Fruit fly (Drosophila melanogaster) whole organism, embryonic: ENCODE measurements around the gene NFAT.

Source experiments
- Atf3 ChIP-seq: fragments of 200-800 bp; sonication (Bioruptor generic); optimal IDR thresholded peaks from 3 replicates; lab custom pipeline; 2016; ENCODE audit warnings: missing biosample characterization, missing genetic modification characterization
- CG10147 ChIP-seq: fragments of 200-800 bp; sonication (Bioruptor generic); optimal IDR thresholded peaks from 2 replicates; lab custom pipeline; 2019; ENCODE audit warnings: missing biosample characterization, mild to moderate bottlenecking, missing genetic modification characterization, moderate library complexity
- CG12219 ChIP-seq: fragments of 200-800 bp; sonication (Bioruptor generic); optimal IDR thresholded peaks from 3 replicates; lab custom pipeline; 2018; ENCODE audit warnings: missing biosample characterization, mild to moderate bottlenecking, missing genetic modification characterization
- CG12391 ChIP-seq: fragments of 200-800 bp; sonication (Bioruptor generic); optimal IDR thresholded peaks from 3 replicates; lab custom pipeline; 2018; ENCODE audit warnings: missing biosample characterization, mild to moderate bottlenecking, missing genetic modification characterization, moderate library complexity
- CG12942 ChIP-seq: fragments of 200-800 bp; sonication (Bioruptor generic); optimal IDR thresholded peaks from 3 replicates; lab custom pipeline; 2016; ENCODE audit warnings: missing biosample characterization, missing genetic modification characterization
- CG14667 ChIP-seq: fragments of 200-800 bp; sonication (Bioruptor generic); IDR thresholded peaks from 2 replicates; pipeline ENCODE4 v1.3.6; 2022; ENCODE audit warnings: missing biosample characterization, missing genetic modification characterization
- CG14710 ChIP-seq: fragments of 200-800 bp; sonication (Bioruptor generic); optimal IDR thresholded peaks from 3 replicates; lab custom pipeline; 2019; ENCODE audit warnings: missing biosample characterization, mild to moderate bottlenecking, missing genetic modification characterization, moderate library complexity
- CG15696 ChIP-seq: fragments of 200-800 bp; sonication (Bioruptor generic); optimal IDR thresholded peaks from 2 replicates; lab custom pipeline; 2019; ENCODE audit warnings: missing biosample characterization, mild to moderate bottlenecking, missing genetic modification characterization, moderate library complexity
- CG1603 ChIP-seq: fragments of 200-800 bp; sonication (Bioruptor generic); optimal IDR thresholded peaks from 2 replicates; lab custom pipeline; 2019; ENCODE audit warnings: missing biosample characterization, mild to moderate bottlenecking, missing genetic modification characterization, moderate library complexity
- CG17385 ChIP-seq: fragments of 200-800 bp; sonication (Bioruptor generic); optimal IDR thresholded peaks from 3 replicates; lab custom pipeline; 2018; ENCODE audit warnings: missing biosample characterization, mild to moderate bottlenecking, missing genetic modification characterization
- CG1832 ChIP-seq: fragments of 200-800 bp; sonication (Bioruptor generic); optimal IDR thresholded peaks from 2 replicates; lab custom pipeline; 2017; ENCODE audit warnings: missing biosample characterization, mild to moderate bottlenecking, missing genetic modification characterization, inconsistent platforms
- CG18764 ChIP-seq: fragments of 200-800 bp; sonication (Bioruptor generic); optimal IDR thresholded peaks from 3 replicates; lab custom pipeline; 2016; ENCODE audit warnings: missing biosample characterization, missing genetic modification characterization
- CG30431 ChIP-seq: fragments of 200-800 bp; sonication (Bioruptor generic); optimal IDR thresholded peaks from 2 replicates; lab custom pipeline; 2017; ENCODE audit warnings: missing biosample characterization, missing genetic modification characterization
- CG32532 ChIP-seq: fragments of 200-800 bp; sonication (Bioruptor generic); IDR thresholded peaks from 2 replicates; pipeline ENCODE4 v1.3.6; 2022; ENCODE audit warnings: missing biosample characterization, missing genetic modification characterization
- CG4328 ChIP-seq: fragments of 200-800 bp; sonication (Bioruptor generic); optimal IDR thresholded peaks from 3 replicates; lab custom pipeline; 2017; ENCODE audit warnings: missing biosample characterization, missing genetic modification reagents, missing genetic modification characterization
- CG6765 ChIP-seq: fragments of 200-800 bp; sonication (Bioruptor generic); optimal IDR thresholded peaks from 3 replicates; lab custom pipeline; 2017; ENCODE audit warnings: missing biosample characterization, mild to moderate bottlenecking, missing genetic modification characterization
- CG6813 ChIP-seq: fragments of 200-800 bp; sonication (Bioruptor generic); optimal IDR thresholded peaks from 2 replicates; lab custom pipeline; 2017; ENCODE audit warnings: missing biosample characterization, missing genetic modification characterization, mild to moderate bottlenecking, moderate library complexity, missing genetic modification reagents
- CG7963 ChIP-seq: fragments of 200-800 bp; sonication (Bioruptor generic); IDR thresholded peaks from 3 replicates; pipeline ENCODE4 v1.3.6; 2022; ENCODE audit warnings: missing biosample characterization, missing genetic modification characterization; ENCODE audit not compliant: partially characterized antibody
- CG8478 ChIP-seq: fragments of >200 bp; optimal IDR thresholded peaks from 2 replicates; lab custom pipeline; 2018
- CG9609 ChIP-seq: fragments of 200-800 bp; sonication (Bioruptor generic); optimal IDR thresholded peaks from 3 replicates; lab custom pipeline; 2016; ENCODE audit warnings: missing biosample characterization, missing genetic modification characterization
- CG9727 ChIP-seq: fragments of 200-800 bp; sonication (Bioruptor generic); optimal IDR thresholded peaks from 3 replicates; lab custom pipeline; 2017; ENCODE audit warnings: missing biosample characterization, mild to moderate bottlenecking, missing genetic modification characterization
- Chrac-16 ChIP-seq: fragments of 200-800 bp; sonication (Bioruptor generic); optimal IDR thresholded peaks from 3 replicates; lab custom pipeline; 2016; ENCODE audit warnings: missing biosample characterization, missing genetic modification characterization
- D19A ChIP-seq: fragments of 200-800 bp; optimal IDR thresholded peaks from 3 replicates; lab custom pipeline; 2019; ENCODE audit warnings: missing biosample characterization, mild to moderate bottlenecking, missing genetic modification characterization, moderate library complexity
- D19B ChIP-seq: fragments of 200-800 bp; sonication (Bioruptor generic); optimal IDR thresholded peaks from 2 replicates; lab custom pipeline; 2017; ENCODE audit warnings: missing biosample characterization, mild to moderate bottlenecking, missing genetic modification characterization
- Dip3 ChIP-seq: fragments of 200-800 bp; sonication (Bioruptor generic); optimal IDR thresholded peaks from 3 replicates; lab custom pipeline; 2016; ENCODE audit warnings: missing biosample characterization, missing genetic modification characterization
- Gsc ChIP-seq: fragments of 200-800 bp; sonication (Bioruptor generic); IDR thresholded peaks from 2 replicates; pipeline ENCODE4 v1.3.6; 2022; ENCODE audit warnings: missing biosample characterization, missing genetic modification characterization
- NFAT ChIP-seq: fragments of 200-800 bp; sonication (Bioruptor generic); IDR thresholded peaks from 2 replicates; pipeline ENCODE4 v1.3.6; 2022; ENCODE audit warnings: missing biosample characterization, missing genetic modification characterization
- Sin3A ChIP-seq: fragments of >200 bp; optimal IDR thresholded peaks from 2 replicates; lab custom pipeline; 2018
- ap ChIP-seq: fragments of 200-800 bp; sonication (Bioruptor generic); IDR thresholded peaks from 2 replicates; pipeline ENCODE4 v1.3.6; 2022; ENCODE audit warnings: missing biosample characterization, missing genetic modification characterization
- ara ChIP-seq: fragments of 200-800 bp; sonication (Bioruptor generic); IDR thresholded peaks from 2 replicates; pipeline ENCODE4 v1.3.6; 2022; ENCODE audit warnings: missing biosample characterization, missing genetic modification characterization
- ato ChIP-seq: fragments of 200-800 bp; sonication (Bioruptor generic); IDR thresholded peaks from 2 replicates; pipeline ENCODE4 v1.3.6; 2022; ENCODE audit warnings: missing biosample characterization, missing genetic modification characterization; ENCODE audit not compliant: partially characterized antibody
- dimm ChIP-seq: fragments of 200-800 bp; sonication (Bioruptor generic); IDR thresholded peaks from 2 replicates; pipeline ENCODE4 v1.3.6; 2022; ENCODE audit warnings: missing biosample characterization, missing genetic modification characterization
- dm ChIP-seq: fragments of 200-800 bp; sonication (Bioruptor generic); optimal IDR thresholded peaks from 3 replicates; lab custom pipeline; 2016; ENCODE audit warnings: missing biosample characterization, missing genetic modification characterization
- en ChIP-seq: fragments of 200-800 bp; sonication (Bioruptor generic); optimal IDR thresholded peaks from 2 replicates; lab custom pipeline; 2016; ENCODE audit warnings: missing biosample characterization, missing genetic modification characterization
- esg ChIP-seq: fragments of 200-800 bp; sonication (Bioruptor generic); conservative IDR thresholded peaks from 2 replicates; pipeline ENCODE4 v1.3.6; 2022; ENCODE audit warnings: missing biosample characterization, missing genetic modification characterization
- ewg ChIP-seq: fragments of 200-800 bp; sonication (Bioruptor generic); optimal IDR thresholded peaks from 3 replicates; lab custom pipeline; 2017; ENCODE audit warnings: mild to moderate bottlenecking, missing biosample characterization, missing genetic modification reagents, missing genetic modification characterization
- fd102C ChIP-seq: fragments of 200-800 bp; sonication (Bioruptor generic); optimal IDR thresholded peaks from 2 replicates; lab custom pipeline; 2018; ENCODE audit warnings: missing biosample characterization, mild to moderate bottlenecking, missing genetic modification characterization, moderate library complexity
- fd96Cb ChIP-seq: fragments of 200-800 bp; sonication (Bioruptor generic); optimal IDR thresholded peaks from 2 replicates; lab custom pipeline; 2018; ENCODE audit warnings: missing biosample characterization, mild to moderate bottlenecking, missing genetic modification characterization, moderate library complexity
- gfzf ChIP-seq: fragments of 200-800 bp; sonication (Bioruptor generic); optimal IDR thresholded peaks from 2 replicates; lab custom pipeline; 2016; ENCODE audit warnings: missing biosample characterization, mild to moderate bottlenecking, missing genetic modification characterization, moderate library complexity
- gt ChIP-seq: fragments of 200-800 bp; sonication (Bioruptor generic); IDR thresholded peaks from 2 replicates; pipeline ENCODE4 v1.3.6; 2022; ENCODE audit warnings: missing biosample characterization, missing genetic modification characterization
- hbn ChIP-seq: fragments of 200-800 bp; sonication (Bioruptor generic); IDR thresholded peaks from 2 replicates; pipeline ENCODE4 v1.3.6; 2022; ENCODE audit warnings: missing biosample characterization, missing genetic modification characterization; ENCODE audit not compliant: partially characterized antibody
- lab ChIP-seq: fragments of 200-800 bp; sonication (Bioruptor generic); optimal IDR thresholded peaks from 3 replicates; lab custom pipeline; 2017; ENCODE audit warnings: missing biosample characterization, missing genetic modification characterization, mild to moderate bottlenecking, moderate library complexity, missing genetic modification reagents
- lmd ChIP-seq: fragments of 200-800 bp; sonication (Bioruptor generic); IDR thresholded peaks from 2 replicates; pipeline ENCODE4 v1.3.6; 2022; ENCODE audit warnings: missing biosample characterization, missing genetic modification characterization
- mirr ChIP-seq: fragments of 200-800 bp; sonication (Bioruptor generic); optimal IDR thresholded peaks from 3 replicates; lab custom pipeline; 2018; ENCODE audit warnings: missing biosample characterization, mild to moderate bottlenecking, missing genetic modification characterization
- nerfin-1 ChIP-seq: fragments of 200-800 bp; sonication (Bioruptor generic); optimal IDR thresholded peaks from 3 replicates; lab custom pipeline; 2019; ENCODE audit warnings: missing biosample characterization, mild to moderate bottlenecking, missing genetic modification characterization, moderate library complexity
- pan ChIP-seq, 4 experiments: fragments of >200 bp in 3 of 4; fragments of 200-800 bp in 1 of 4; sonication (Bioruptor generic) in 1 of 4; optimal IDR thresholded peaks in 3 of 4; IDR thresholded peaks in 1 of 4; 2 replicates each; pipeline versions ENCODE4 v1.3.6 to Lab custom; 2017 to 2022; ENCODE audit warnings: missing biosample characterization in 2 of 4, missing genetic modification characterization in 2 of 4, mixed read lengths in 1 of 4
- sob ChIP-seq: fragments of 200-800 bp; sonication (Bioruptor generic); IDR thresholded peaks from 2 replicates; pipeline ENCODE4 v1.3.6; 2022; ENCODE audit warnings: missing biosample characterization, missing genetic modification characterization
- tio ChIP-seq: fragments of 200-800 bp; sonication (Bioruptor generic); optimal IDR thresholded peaks from 2 replicates; lab custom pipeline; 2017; ENCODE audit warnings: missing biosample characterization, missing genetic modification characterization, inconsistent platforms
- wor ChIP-seq: fragments of 200-800 bp; sonication (Bioruptor generic); IDR thresholded peaks from 2 replicates; pipeline ENCODE4 v1.3.6; 2022; ENCODE audit warnings: missing biosample characterization, missing genetic modification characterization

Gene NFAT

dm6 chrX:13629414-13629813, 4.9 kb downstream of the NFAT start:
- no peak for TF ChIP-seq Gsc
- no peak for TF ChIP-seq D19B (GFP tag; lab: Kevin White, UChicago)
- TF ChIP-seq Chrac-16 (GFP tag; lab: Kevin White, UChicago), result no peak
- no peak for TF ChIP-seq NFAT (GFP tag; lab: Robert Waterston, UW)
- TF ChIP-seq CG9609 (GFP tag; lab: Kevin White, UChicago), result no peak
- TF ChIP-seq CG8478 (lab: Kevin White, UChicago), result no peak
- TF ChIP-seq sob (GFP tag; lab: Robert Waterston, UW), result no peak
- TF ChIP-seq gfzf (GFP tag; lab: Kevin White, UChicago), result no peak
- no peak for TF ChIP-seq lab (GFP tag; lab: Kevin White, UChicago)
- no peak for TF ChIP-seq ap (GFP tag; lab: Robert Waterston, UW)
- no peak for TF ChIP-seq ewg (GFP tag; lab: Kevin White, UChicago)
- TF ChIP-seq Dip3, result no peak
- no peak for TF ChIP-seq CG14710
- TF ChIP-seq ara (GFP tag; lab: Robert Waterston, UW), result no peak
- TF ChIP-seq CG1603, result no peak
- TF ChIP-seq, all 482 proteins: peak for 0

- TF ChIP-seq dm (GFP tag; lab: Kevin White, UChicago) (no peak), D19A (tag; lab: Kevin White, UChicago) (no peak), lmd (GFP tag; lab: Robert Waterston, UW) (peak; percentile 27; the same call in 1 of the 2 replicates), gt (GFP tag; lab: Robert Waterston, UW) (no peak), CG10147 (GFP tag; lab: Kevin White, UChicago) (no peak), wor (no peak), CG9609 (GFP tag; lab: Kevin White, UChicago) (peak; percentile 15), CG30431 (no peak), CG9727 (GFP tag; lab: Kevin White, UChicago) (peak; percentile 14), CG6813 (GFP tag; lab: Kevin White, UChicago) (no peak), CG4328 (GFP tag; lab: Kevin White, UChicago) (no peak), hbn (GFP tag; lab: Robert Waterston, UW) (no peak), CG12391 (tag; lab: Kevin White, UChicago) (peak; percentile 30), CG1832 (GFP tag; lab: Kevin White, UChicago) (no peak), esg (no peak), CG17385 (GFP tag; lab: Kevin White, UChicago) (peak; percentile 9), CG12942 (GFP tag; lab: Kevin White, UChicago) (no peak), tio (peak; percentile 18), ato (no peak), pan (optimal IDR thresholded peaks at IDR 0.05; lab: Kevin White, UChicago) (no peak), pan (GFP tag; optimal IDR thresholded peaks at IDR 0.05 in 1 of 2, IDR thresholded peaks at IDR 0.05 in 1 of 2) (peak in 1 of 2 experiments; percentile 23), CG18764 (no peak), CG14710 (peak; percentile 22), en (GFP tag; lab: Kevin White, UChicago) (peak; percentile 27), CG6765 (no peak), fd96Cb (tag; lab: Kevin White, UChicago) (peak; percentile 43), fd102C (GFP tag; lab: Kevin White, UChicago) (no peak), Atf3 (GFP tag; lab: Kevin White, UChicago) (no peak), nerfin-1 (no peak), mirr (no peak), Sin3A (lab: Kevin White, UChicago) (no peak), CG14667 (GFP tag; lab: Robert Waterston, UW) (0 out of 2 replicates have a peak, but pooled peaks have one; percentile 7), ara (GFP tag; lab: Robert Waterston, UW) (no peak), CG32532 (no peak), CG12219 (GFP tag; lab: Kevin White, UChicago) (no peak), CG7963 (GFP tag; lab: Robert Waterston, UW) (no peak), dimm (GFP tag; lab: Robert Waterston, UW) (no peak), CG15696 (tag; lab: Kevin White, UChicago) (no peak)
These were observed 5.8 kb downstream of the NFAT start for dm6 chrX:13630290-13630900.
